Worm (Caenorhabditis elegans) whole organism, midembryonic: ENCODE data around the gene T09A12.8.

Experiments
- T22C8.4 ChIP-seq: fragments of 200-800 bp; sonication (Bioruptor generic); IDR thresholded peaks from 2 replicates; pipeline ENCODE4 v1.3.6; 2022; ENCODE audit warnings: missing genetic modification characterization, missing compliant biosample characterization
- cog-1 ChIP-seq: sonication (generic microtip); optimal IDR thresholded peaks from 2 replicates; lab custom pipeline; 2016; ENCODE audit warnings: missing genetic modification characterization, missing compliant biosample characterization
- flt-1 ChIP-seq: fragments of 200-800 bp; sonication (Bioruptor generic); IDR thresholded peaks from 2 replicates; pipeline ENCODE4 v1.3.6; 2022; ENCODE audit warnings: missing genetic modification characterization, missing compliant biosample characterization
- klf-2 ChIP-seq: fragments of 200-800 bp; sonication (Bioruptor generic); conservative IDR thresholded peaks from 2 replicates; pipeline ENCODE4 v1.3.6; 2022; ENCODE audit warnings: missing genetic modification reagents, missing genetic modification characterization, missing compliant biosample characterization
- med-1 ChIP-seq: sonication (generic microtip); optimal IDR thresholded peaks from 2 replicates; lab custom pipeline; 2017; ENCODE audit warnings: missing genetic modification characterization, mild to moderate bottlenecking, missing compliant biosample characterization, antibody characterized with exemption, missing genetic modification reagents; ENCODE audit not compliant: insufficient read depth
- ref-1 ChIP-seq: fragments of 200-800 bp; sonication (Bioruptor generic); conservative IDR thresholded peaks from 2 replicates; pipeline ENCODE4 v1.3.6; 2022; ENCODE audit warnings: missing genetic modification reagents, missing genetic modification characterization, missing compliant biosample characterization
- tab-1 ChIP-seq: fragments of 200-800 bp; sonication (Bioruptor generic); IDR thresholded peaks from 2 replicates; pipeline ENCODE4 v1.3.6; 2022; ENCODE audit warnings: missing genetic modification characterization, missing compliant biosample characterization
- ztf-23 ChIP-seq: fragments of 200-800 bp; sonication (Bioruptor generic); IDR thresholded peaks from 2 replicates; pipeline ENCODE4 v1.3.6; 2022; ENCODE audit warnings: missing genetic modification reagents, missing genetic modification characterization, missing compliant biosample characterization
- ztf-29 ChIP-seq: fragments of 200-800 bp; sonication (Bioruptor generic); IDR thresholded peaks from 2 replicates; pipeline ENCODE4 v1.3.6; 2022; ENCODE audit warnings: missing genetic modification reagents, missing genetic modification characterization, missing compliant biosample characterization

DNA sequence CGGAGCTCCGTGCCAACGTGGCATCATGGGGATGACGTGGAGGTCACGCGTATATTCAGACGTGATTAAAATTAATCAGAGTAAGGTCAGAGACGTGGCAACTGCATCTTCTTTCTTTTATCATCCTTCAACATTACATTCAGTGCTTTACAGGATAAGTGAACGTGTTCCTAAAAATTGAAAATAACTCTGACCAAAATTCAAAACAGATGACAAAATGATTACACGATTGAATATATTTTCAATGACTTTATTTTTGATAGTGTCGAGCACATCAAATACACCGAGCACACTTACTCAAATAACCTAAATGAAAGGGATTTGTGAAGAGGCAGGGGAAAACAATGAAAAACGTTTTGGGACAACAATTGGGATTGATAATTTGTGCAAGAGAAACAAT lies 42.9 kb upstream of the T09A12.8 start, which contains the start of gene K07H8.9:
- TF ChIP-seq flt-1 (GFP tag; lab: Robert Waterston, UW) (no peak), med-1 (GFP tag; lab: Kevin White, UChicago) (no peak), cog-1 (no peak), ztf-29 (GFP tag; lab: Robert Waterston, UW) (no peak), klf-2 (no peak), tab-1 (no peak), T22C8.4 (GFP tag; lab: Robert Waterston, UW) (no peak), ztf-23 (GFP tag; lab: Robert Waterston, UW) (no peak), ref-1 (GFP tag; lab: Robert Waterston, UW) (no peak)
